Fruit fly (Drosophila melanogaster): ENCODE results near the gene Tpt.

Tpt gene

DNA sequence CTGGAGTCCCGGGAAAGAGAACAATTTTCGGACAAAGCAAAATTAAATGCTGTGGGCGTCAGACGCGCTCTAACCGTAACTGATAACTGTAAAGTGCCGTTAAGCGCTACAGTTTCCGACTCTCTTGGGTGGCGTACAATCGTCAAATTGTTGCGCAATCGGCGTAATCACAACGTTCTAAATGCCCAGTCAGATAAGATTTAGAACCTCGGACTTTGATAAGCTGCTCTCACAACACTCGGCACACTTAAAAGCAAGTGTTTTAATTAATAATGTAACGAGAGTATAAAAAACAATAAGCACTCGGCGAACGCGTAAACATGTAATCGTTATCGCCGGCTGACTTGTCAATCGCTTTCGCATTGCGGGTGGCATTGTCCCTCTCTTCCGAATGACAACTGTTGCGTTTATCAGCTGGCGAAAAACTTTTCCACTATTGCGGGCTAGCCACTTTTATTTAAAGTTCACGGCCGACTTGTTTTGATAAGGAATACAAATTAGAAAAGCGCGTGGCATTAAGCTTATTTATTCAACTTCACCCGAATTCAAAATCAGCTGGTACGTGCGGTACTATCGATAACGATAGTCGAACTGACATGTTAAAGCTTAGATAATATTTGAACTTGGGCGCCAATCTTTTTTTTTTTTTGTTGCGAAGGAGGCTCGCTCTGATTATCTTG lies 46.2 kb downstream of the Tpt start:
- no peak for TF ChIP-seq CTCF (optimal IDR thresholded peaks at IDR 0.05)
- TF ChIP-seq CG8478 (optimal IDR thresholded peaks at IDR 0.05) = no peak

DNA sequence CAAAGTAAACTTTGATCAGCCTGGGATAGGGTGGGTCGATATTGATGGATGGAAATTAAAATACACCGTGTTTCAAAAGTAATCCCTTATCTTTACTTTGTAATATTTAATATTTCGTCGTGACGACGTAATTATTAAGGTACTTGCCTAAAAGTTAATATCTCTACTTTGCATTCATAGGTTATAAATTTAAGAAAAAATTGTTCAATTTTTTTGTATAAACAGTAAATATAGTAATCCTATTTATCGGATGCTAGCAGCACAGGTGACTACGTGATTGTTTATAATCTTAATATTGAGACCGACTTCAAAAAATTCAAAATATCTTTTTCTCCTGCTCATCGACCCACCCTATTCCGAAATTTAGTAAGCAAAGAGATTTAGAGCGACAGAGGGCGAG lies 46.9 kb downstream of the Tpt start:
- TF ChIP-seq CG8478 (optimal IDR thresholded peaks at IDR 0.05) = no peak
- TF ChIP-seq CTCF (optimal IDR thresholded peaks at IDR 0.05) = no peak

DNA sequence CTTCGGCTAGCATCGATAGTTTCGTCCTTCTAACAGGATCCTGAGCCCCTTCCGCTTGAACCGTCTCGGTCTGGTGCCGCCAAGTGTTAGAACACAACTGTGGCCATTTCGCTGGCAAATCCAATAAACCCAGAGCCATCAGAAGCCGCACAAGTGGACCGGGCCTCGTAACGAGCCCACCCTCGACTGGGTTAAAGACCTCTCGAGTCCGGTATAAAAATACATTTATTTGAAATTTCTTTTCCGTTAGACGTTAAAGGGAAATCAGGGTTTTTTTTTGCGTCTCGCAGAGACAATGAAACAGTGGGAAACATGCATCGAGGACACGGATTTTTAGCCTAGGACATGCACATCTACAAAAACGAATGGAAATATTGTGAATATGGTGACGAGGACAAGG lies 48.9 kb downstream of the Tpt start, which contains the start of gene Culd:
Gene Culd (minus strand): TSS at position 101 of the 400 bp plus-strand sequence.
- TF ChIP-seq CG8478 (optimal IDR thresholded peaks at IDR 0.05) = no peak
- TF ChIP-seq CTCF (optimal IDR thresholded peaks at IDR 0.05) = no peak

Measured in S2 (cell line).